Fruit fly (Drosophila melanogaster) whole organism, pupa: ENCODE measurements around the gene RunxB.

Experiments used
- CG12605 ChIP-seq: fragments of 200-800 bp; sonication (Bioruptor generic); IDR thresholded peaks from 2 replicates; pipeline ENCODE4 v1.3.6; 2022; ENCODE audit warnings: missing biosample characterization, missing genetic modification characterization
- Snoo ChIP-seq: fragments of 200-800 bp; sonication (Bioruptor generic); optimal IDR thresholded peaks from 3 replicates; lab custom pipeline; 2017; ENCODE audit warnings: missing biosample characterization, mild to moderate bottlenecking, missing genetic modification characterization, inconsistent platforms
- fd96Ca ChIP-seq: fragments of 200-800 bp; sonication (Bioruptor generic); IDR thresholded peaks from 3 replicates; pipeline ENCODE4 v1.3.6; 2022; ENCODE audit warnings: missing biosample characterization, missing genetic modification characterization

- TF ChIP-seq CG12605, result no peak; the same call in 1 of the 2 replicates
- TF ChIP-seq Snoo, result peak; percentile 42
- TF ChIP-seq fd96Ca (GFP tag; lab: Robert Waterston, UW), result 0 out of 3 replicates have a peak, but pooled peaks have one; percentile 32
These were observed 28.5 kb upstream of the RunxB start for dm6 chrX:20509535-20510424.
